Worm (Caenorhabditis elegans) whole organism, mixed stage, embryonic: ENCODE results near the gene Y102F5A.1.

Source experiments
- elt-3 ChIP-seq: fragments of 150-350 bp; optimal IDR thresholded peaks from 2 replicates; lab custom pipeline; 2014; ENCODE audit warnings: missing biosample characterization, missing genetic modification characterization
- nhr-12 ChIP-seq: fragments of 150-350 bp; optimal IDR thresholded peaks from 2 replicates; lab custom pipeline; 2014; ENCODE audit warnings: missing biosample characterization, missing genetic modification characterization
- nhr-237 ChIP-seq: fragments of 150-350 bp; optimal IDR thresholded peaks from 2 replicates; lab custom pipeline; 2014; ENCODE audit warnings: missing biosample characterization, missing genetic modification characterization

DNA sequence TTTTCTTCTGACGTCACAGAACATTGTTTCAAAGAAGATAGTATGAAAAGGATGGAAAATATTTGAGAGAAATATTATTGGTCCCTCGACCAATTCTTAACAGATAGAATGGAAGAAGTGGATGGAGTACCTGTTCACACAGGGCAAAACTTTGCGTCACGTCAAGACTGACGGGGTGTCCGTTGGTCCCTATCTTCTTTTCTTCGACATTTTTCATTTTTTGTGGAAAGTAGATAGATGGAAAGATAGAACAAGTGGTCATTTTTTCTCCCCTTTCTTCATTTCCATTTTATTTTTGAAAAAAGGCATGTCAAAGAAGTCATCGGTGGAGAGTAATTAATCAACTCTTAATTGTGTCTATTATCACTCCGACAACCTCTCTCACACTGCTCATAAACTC lies 34.6 kb upstream of the Y102F5A.1 start:
- TF ChIP-seq nhr-237 (tag; lab: Kevin White, UChicago) (no peak), elt-3 (tag; lab: Kevin White, UChicago) (no peak), nhr-12 (tag; lab: Kevin White, UChicago) (no peak)
